Worm (Caenorhabditis elegans): ENCODE data around the gene T05C12.9.

Gene T05C12.9

ce11 chrII:8193126-8193525, at the start of gene T05C12.9:
Gene T05C12.9 (minus strand): TSS chrII:8193226.
- no peak for TF ChIP-seq Y53G8AR.9 (GFP tag; conservative IDR thresholded peaks at IDR 0.05)
- TF ChIP-seq ztf-26 (tag; optimal IDR thresholded peaks at IDR 0.05): no peak
- no peak for TF ChIP-seq attf-3 (GFP tag; conservative IDR thresholded peaks at IDR 0.05)
- TF ChIP-seq T26A5.8 (tag; optimal IDR thresholded peaks at IDR 0.05): no peak
- TF ChIP-seq snpc-4 (GFP tag; optimal IDR thresholded peaks at IDR 0.05): no peak
- TF ChIP-seq snpc-4 (tag; optimal IDR thresholded peaks at IDR 0.05): no peak
- no peak for TF ChIP-seq cebp-2 (GFP tag; IDR thresholded peaks at IDR 0.05)

DNA sequence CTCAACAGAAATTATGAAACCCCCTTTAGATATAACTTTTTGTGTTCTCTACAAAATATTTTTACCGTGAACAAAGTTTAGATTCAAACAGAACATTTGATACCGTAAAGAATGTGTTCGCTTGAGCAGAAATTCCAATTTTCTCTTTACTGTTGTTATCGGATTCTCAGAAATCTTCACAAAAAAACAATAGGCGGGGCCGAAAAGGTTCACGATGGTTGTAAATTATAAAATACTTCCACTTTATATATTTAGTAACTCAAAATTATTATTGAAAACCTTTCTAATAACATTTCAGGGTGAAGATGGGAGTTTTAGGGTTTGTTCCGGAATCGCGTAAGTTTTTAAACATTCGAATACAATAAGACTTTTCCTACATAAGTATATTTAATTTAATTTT, 45.1 kb upstream of the T05C12.9 start, which contains the start of gene nlp-5:
TSS of gene nlp-5 (plus strand) at position 301 of the 400 bp plus-strand sequence.
- TF ChIP-seq die-1 (tag; optimal IDR thresholded peaks at IDR 0.05) (no peak), T26A5.8 (tag; optimal IDR thresholded peaks at IDR 0.05) (no peak), ceh-40 (GFP tag; IDR thresholded peaks at IDR 0.05) (no peak), snpc-4 (GFP tag; optimal IDR thresholded peaks at IDR 0.05) (no peak), snpc-4 (tag; optimal IDR thresholded peaks at IDR 0.05) (no peak), zim-3 (tag; optimal IDR thresholded peaks at IDR 0.05) (no peak), mel-28 (tag; optimal IDR thresholded peaks at IDR 0.05; ENCODE audit: borderline replicate concordance) (no peak), sea-2 (GFP tag; IDR thresholded peaks at IDR 0.05) (no peak), rpc-1 (optimal IDR thresholded peaks at IDR 0.05) (no peak), rpc-1 (tag; optimal IDR thresholded peaks at IDR 0.05) (no peak), ztf-26 (tag; optimal IDR thresholded peaks at IDR 0.05) (no peak), F37B4.10 (GFP tag; IDR thresholded peaks at IDR 0.05) (no peak), nhr-90 (tag; optimal IDR thresholded peaks at IDR 0.05) (no peak), pha-4 (tag; optimal IDR thresholded peaks at IDR 0.05) (no peak), ztf-25 (GFP tag; IDR thresholded peaks at IDR 0.05) (no peak), F55B11.4 (tag; optimal IDR thresholded peaks at IDR 0.05; ENCODE audit: borderline replicate concordance, insufficient read depth) (no peak), lin-40 (tag; optimal IDR thresholded peaks at IDR 0.05) (no peak), unc-130 (GFP tag; optimal IDR thresholded peaks at IDR 0.05) (no peak), aptf-2 (GFP tag; conservative IDR thresholded peaks at IDR 0.05) (no peak)

- TF ChIP-seq lir-1 (GFP tag; conservative IDR thresholded peaks at IDR 0.05) (no peak), lag-1 (GFP tag; IDR thresholded peaks at IDR 0.05) (no peak), Y56A3A.18 (GFP tag; IDR thresholded peaks at IDR 0.05) (no peak), lin-26 (GFP tag; IDR thresholded peaks at IDR 0.05) (no peak), F23B12.7 (tag; optimal IDR thresholded peaks at IDR 0.05; ENCODE audit: insufficient read depth) (no peak), hlh-26 (GFP tag; conservative IDR thresholded peaks at IDR 0.05) (no peak), attf-6 (GFP tag; IDR thresholded peaks at IDR 0.05) (no peak), rpc-1 (optimal IDR thresholded peaks at IDR 0.05) (no peak), rpc-1 (tag; optimal IDR thresholded peaks at IDR 0.05) (no peak), unc-62 (GFP tag; optimal IDR thresholded peaks at IDR 0.05) (no peak), ztf-26 (tag; optimal IDR thresholded peaks at IDR 0.05) (no peak), rcor-1 (GFP tag; IDR thresholded peaks at IDR 0.05) (no peak)
These were observed 39.5 kb upstream of the T05C12.9 start, which contains the start of gene M110.7 for ce11 chrII:8232489-8232888. Gene M110.7 (plus strand): TSS chrII:8232789.

DNA sequence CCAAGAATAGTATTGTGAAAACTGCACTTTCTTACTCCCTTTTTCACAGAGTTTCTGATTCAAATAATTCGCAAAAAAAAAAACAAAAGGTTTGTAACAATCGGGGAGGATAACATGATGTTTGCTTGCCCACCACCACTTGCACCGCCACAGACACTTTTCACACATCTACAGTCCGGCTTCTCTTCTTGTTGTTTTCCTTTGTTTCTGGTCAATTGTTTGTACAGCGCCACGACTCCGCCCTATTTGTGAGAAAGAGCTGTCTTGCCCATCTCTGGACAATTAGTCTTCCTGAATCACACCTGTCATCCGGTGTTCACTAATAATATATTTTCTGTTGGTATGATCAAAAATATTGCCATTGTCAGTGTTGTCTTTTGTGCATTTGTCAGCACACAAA, 38.0 kb upstream of the T05C12.9 start, which contains the start of gene M110.9:
TSS of gene M110.9 (plus strand) at position 301 of the 400 bp plus-strand sequence.
- TF ChIP-seq madf-3 (GFP tag; IDR thresholded peaks at IDR 0.05): 0 out of 2 replicates have a peak, but pooled peaks have one; percentile 27
- TF ChIP-seq F23B12.7 (tag; optimal IDR thresholded peaks at IDR 0.05; ENCODE audit: insufficient read depth): no peak

DNA sequence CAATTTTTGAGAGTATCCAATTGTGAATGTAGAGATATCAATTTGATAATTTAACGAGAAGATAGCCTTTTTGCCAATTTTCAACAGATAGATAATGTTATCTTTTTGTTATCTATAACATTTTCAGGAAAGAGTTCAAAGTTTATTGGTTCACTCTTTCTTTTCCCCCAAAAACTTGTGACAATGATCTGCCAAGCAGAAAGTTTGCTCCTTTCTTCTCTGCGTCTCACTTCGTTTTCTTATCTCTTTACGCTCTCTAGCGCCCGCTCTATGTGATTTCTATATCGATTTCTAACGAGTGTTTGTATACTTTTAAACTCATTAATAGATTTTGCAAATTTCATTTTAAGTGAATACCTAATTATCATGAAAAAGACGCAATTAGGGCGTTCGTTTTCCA, 33.4 kb upstream of the T05C12.9 start:
- no peak for TF ChIP-seq T26A5.8 (tag; optimal IDR thresholded peaks at IDR 0.05)
- no peak for TF ChIP-seq F22D6.2 (tag; optimal IDR thresholded peaks at IDR 0.05)
- TF ChIP-seq tbp1 (GFP tag; optimal IDR thresholded peaks at IDR 0.05): no peak
- TF ChIP-seq nhr-80 (tag; optimal IDR thresholded peaks at IDR 0.05): peak; percentile 44
- TF ChIP-seq let-526 (GFP tag; IDR thresholded peaks at IDR 0.05): no peak
- no peak for TF ChIP-seq nhr-90 (tag; optimal IDR thresholded peaks at IDR 0.05)
- no peak for TF ChIP-seq zim-3 (tag; optimal IDR thresholded peaks at IDR 0.05)
- no peak for TF ChIP-seq B0035.1 (tag; optimal IDR thresholded peaks at IDR 0.05)
- no peak for TF ChIP-seq attf-6 (GFP tag; IDR thresholded peaks at IDR 0.05)
- TF ChIP-seq F23B12.7 (tag; optimal IDR thresholded peaks at IDR 0.05; ENCODE audit: insufficient read depth): no peak
- no peak for TF ChIP-seq aptf-2 (GFP tag; conservative IDR thresholded peaks at IDR 0.05)
- no peak for TF ChIP-seq let-607 (tag; optimal IDR thresholded peaks at IDR 0.05)
- TF ChIP-seq ama-1 (optimal IDR thresholded peaks at IDR 0.05): no peak
- TF ChIP-seq ama-1 (GFP tag; optimal IDR thresholded peaks at IDR 0.05): no peak
- no peak for TF ChIP-seq lin-26 (GFP tag; IDR thresholded peaks at IDR 0.05)
- no peak for TF ChIP-seq ceh-100 (GFP tag; IDR thresholded peaks at IDR 0.05)
- TF ChIP-seq Y79H2A.3 (GFP tag; conservative IDR thresholded peaks at IDR 0.05): 0 out of 2 replicates have a peak, but pooled peaks have one; percentile 16

All from whole organism, young adult.